Fruit fly (Drosophila melanogaster): ENCODE results near the gene ATPsynE.

The ATPsynE gene

DNA sequence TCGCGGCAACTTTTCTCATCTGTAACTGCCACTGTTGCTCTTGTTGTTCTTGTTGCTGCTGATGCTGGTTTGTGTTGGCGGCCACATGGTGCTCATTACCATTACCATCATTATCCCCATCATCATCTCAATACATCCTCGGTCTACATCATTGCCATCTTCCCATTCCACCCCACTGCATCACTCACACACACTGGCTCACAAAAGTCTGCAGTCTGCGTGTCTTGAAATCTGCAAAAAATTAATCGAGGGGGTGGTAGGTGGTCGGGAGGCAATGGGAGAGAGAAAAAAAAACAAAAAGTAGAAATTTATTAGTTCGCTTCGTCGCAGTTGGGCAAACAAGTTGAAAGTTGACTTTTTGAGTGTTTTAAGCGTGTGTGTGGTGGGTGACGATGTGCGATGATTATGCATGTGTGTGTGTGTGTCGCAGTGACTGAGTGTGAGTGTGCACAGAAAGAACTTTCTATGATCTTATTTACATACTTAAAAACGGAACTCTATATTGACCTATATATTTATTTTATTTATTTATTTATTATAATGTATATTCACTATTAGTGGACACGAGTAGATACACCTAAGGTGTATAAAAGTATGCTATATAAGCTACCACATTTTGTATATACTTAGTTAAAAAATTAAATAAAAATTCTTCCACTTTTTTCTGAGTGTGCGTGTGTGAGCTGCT is 47.3 kb upstream of the ATPsynE start (continued):
- TF ChIP-seq CG43689 (GFP tag; IDR thresholded peaks at IDR 0.05) (no peak), E2f1 (GFP tag; IDR thresholded peaks at IDR 0.05) (no peak), crc (GFP tag; optimal IDR thresholded peaks at IDR 0.05) (no peak), CG7556 (GFP tag; optimal IDR thresholded peaks at IDR 0.05) (peak; percentile 20), CG11093 (GFP tag; IDR thresholded peaks at IDR 0.05) (no peak), CG1602 (GFP tag; optimal IDR thresholded peaks at IDR 0.05) (no peak), CG10321 (GFP tag; IDR thresholded peaks at IDR 0.05) (no peak), CG14050 (GFP tag; IDR thresholded peaks at IDR 0.05) (no peak), Oli (tag; optimal IDR thresholded peaks at IDR 0.05) (peak; percentile 22), Xbp1 (GFP tag; optimal IDR thresholded peaks at IDR 0.05) (peak; percentile 2), ken (GFP tag; IDR thresholded peaks at IDR 0.05) (no peak), Ada2b (GFP tag; IDR thresholded peaks at IDR 0.05) (no peak), CG17361 (GFP tag; IDR thresholded peaks at IDR 0.05) (peak; percentile 39; the same call in 1 of the 3 replicates), Mrtf (GFP tag; IDR thresholded peaks at IDR 0.05) (no peak), slbo (GFP tag; IDR thresholded peaks at IDR 0.05) (peak; percentile 29; the same call in 1 of the 2 replicates), Dip3 (GFP tag; optimal IDR thresholded peaks at IDR 0.05) (no peak), CG2889 (GFP tag; IDR thresholded peaks at IDR 0.05) (no peak), maf-S (GFP tag; optimal IDR thresholded peaks at IDR 0.05) (no peak), CG12236 (GFP tag; optimal IDR thresholded peaks at IDR 0.05) (no peak), CG12659 (GFP tag; optimal IDR thresholded peaks at IDR 0.05) (peak; percentile 10), NC2β (GFP tag; optimal IDR thresholded peaks at IDR 0.05) (no peak), fru (optimal IDR thresholded peaks at IDR 0.05) (no peak), kah (GFP tag; optimal IDR thresholded peaks at IDR 0.05) (no peak), CG2678 (tag; optimal IDR thresholded peaks at IDR 0.05) (peak; percentile 65), Awh (GFP tag; IDR thresholded peaks at IDR 0.05) (no peak), CG17612 (GFP tag; IDR thresholded peaks at IDR 0.05) (0 out of 2 replicates have a peak, but pooled peaks have one; percentile 19), schlank (tag; optimal IDR thresholded peaks at IDR 0.05) (no peak), CG5953 (GFP tag; IDR thresholded peaks at IDR 0.05) (no peak), gcm2 (GFP tag; optimal IDR thresholded peaks at IDR 0.05) (no peak), CG7839 (tag; optimal IDR thresholded peaks at IDR 0.05) (peak; percentile 60), Jarid2 (GFP tag; optimal IDR thresholded peaks at IDR 0.05) (no peak), CG4707 (GFP tag; optimal IDR thresholded peaks at IDR 0.05) (no peak), CG7928 (GFP tag; optimal IDR thresholded peaks at IDR 0.05) (no peak), ssp (GFP tag; IDR thresholded peaks at IDR 0.05) (no peak), da (GFP tag; optimal IDR thresholded peaks at IDR 0.05) (no peak), ERR (GFP tag; optimal IDR thresholded peaks at IDR 0.05) (no peak), Atf-2 (GFP tag; optimal IDR thresholded peaks at IDR 0.05) (no peak), ab (GFP tag; optimal IDR thresholded peaks at IDR 0.05) (no peak), corto (GFP tag; optimal IDR thresholded peaks at IDR 0.05) (no peak), pros (GFP tag; optimal IDR thresholded peaks at IDR 0.05) (no peak), Nf-YC (tag; optimal IDR thresholded peaks at IDR 0.05) (no peak), Atf6 (GFP tag; IDR thresholded peaks at IDR 0.05) (no peak), CG18262 (tag; optimal IDR thresholded peaks at IDR 0.05) (peak; percentile 40), NfI (GFP tag; optimal IDR thresholded peaks at IDR 0.05) (no peak), fd64A (GFP tag; optimal IDR thresholded peaks at IDR 0.05) (no peak), gem (tag; optimal IDR thresholded peaks at IDR 0.05) (peak; percentile 66), nmo (GFP tag; optimal IDR thresholded peaks at IDR 0.05) (peak; percentile 14), CG4730 (GFP tag; IDR thresholded peaks at IDR 0.05) (no peak), chm (GFP tag; IDR thresholded peaks at IDR 0.05) (no peak), sim (GFP tag; IDR thresholded peaks at IDR 0.05) (no peak), CG10543 (GFP tag; optimal IDR thresholded peaks at IDR 0.05) (no peak), CG9437 (GFP tag; optimal IDR thresholded peaks at IDR 0.05) (peak; percentile 17)
